Worm (Caenorhabditis elegans) whole organism, L4 larva: Measurements from ENCODE around the gene sam-4.

Experiments
- ZK546.5 ChIP-seq, 2 experiments: sonication (generic microtip); optimal IDR thresholded peaks; 2 replicates each; lab custom pipeline; 2017; ENCODE audit warnings: missing biosample characterization in 2 of 2, missing genetic modification characterization in 2 of 2
- aly-2 ChIP-seq: sonication (generic microtip); optimal IDR thresholded peaks from 2 replicates; lab custom pipeline; 2018; ENCODE audit warnings: missing biosample characterization, missing genetic modification characterization
- fkh-10 ChIP-seq: fragments of 150-350 bp; optimal IDR thresholded peaks from 2 replicates; lab custom pipeline; 2014; ENCODE audit warnings: missing biosample characterization, missing genetic modification reagents, missing genetic modification characterization
- hlh-11 ChIP-seq: fragments of 200-800 bp; sonication (Bioruptor generic); optimal IDR thresholded peaks from 2 replicates; lab custom pipeline; 2018; ENCODE audit warnings: mild to moderate bottlenecking, missing genetic modification characterization, missing compliant biosample characterization
- lin-39 ChIP-seq: fragments of 150-350 bp; optimal IDR thresholded peaks from 2 replicates; lab custom pipeline; 2014; ENCODE audit warnings: missing biosample characterization, missing genetic modification reagents, missing genetic modification characterization
- skn-1 ChIP-seq: fragments of 150-350 bp; optimal IDR thresholded peaks from 2 replicates; lab custom pipeline; 2014; ENCODE audit warnings: missing biosample characterization, missing genetic modification characterization
- snpc-4 ChIP-seq: fragments of 150-350 bp; optimal IDR thresholded peaks from 2 replicates; lab custom pipeline; 2014; ENCODE audit warnings: missing biosample characterization, missing genetic modification characterization
- unc-62 ChIP-seq, 3 experiments: fragments of 150-350 bp in 1 of 3; sonication (generic microtip); optimal IDR thresholded peaks in 2 of 3; peaks in 1 of 3; 1 replicate in 1 of 3; 2 replicates in 2 of 3; lab custom pipeline; 2014 to 2017; ENCODE audit warnings: missing biosample characterization in 3 of 3, missing genetic modification characterization in 3 of 3, missing genetic modification reagents in 3 of 3, missing genotype in 1 of 3
- zag-1 ChIP-seq: fragments of 150-350 bp; optimal IDR thresholded peaks from 2 replicates; lab custom pipeline; 2014; ENCODE audit warnings: missing biosample characterization, missing genetic modification characterization

DNA sequence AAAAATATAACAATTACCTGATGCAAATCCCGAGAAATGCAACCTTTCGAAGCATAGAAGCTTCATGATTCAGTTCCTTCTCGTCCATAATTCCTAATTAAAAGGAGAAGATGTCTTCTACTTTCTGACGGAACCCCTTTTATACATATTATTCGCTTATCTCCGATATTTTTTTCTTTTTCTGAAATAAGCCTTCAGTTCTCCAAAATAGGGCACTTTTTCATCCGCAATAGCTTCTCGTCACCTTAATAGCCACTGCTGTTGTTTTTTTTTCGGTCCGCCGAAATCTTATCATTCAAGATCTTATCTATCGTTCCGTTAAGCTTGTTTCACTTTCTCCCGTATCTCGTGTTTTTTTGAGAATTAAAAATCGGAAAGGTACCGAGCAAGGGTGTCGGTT is 3.2 kb upstream of the sam-4 start, which contains the start of gene bli-2:
- no peak for TF ChIP-seq zag-1
- TF ChIP-seq ZK546.5 (tag; optimal IDR thresholded peaks at IDR 0.05; lab: Kevin White, UChicago): no peak
- no peak for TF ChIP-seq fkh-10 (GFP tag; lab: Kevin White, UChicago)
- no peak for TF ChIP-seq aly-2 (tag; lab: Kevin White, UChicago)
- TF ChIP-seq unc-62 (GFP tag; optimal IDR thresholded peaks at IDR 0.05 in 1 of 2; lab: Kevin White, UChicago): no peak
- no peak for TF ChIP-seq unc-62 (tag; optimal IDR thresholded peaks at IDR 0.05; lab: Kevin White, UChicago)
- no peak for TF ChIP-seq skn-1
- TF ChIP-seq hlh-11 (tag; lab: Kevin White, UChicago): no peak
- no peak for TF ChIP-seq snpc-4
- TF ChIP-seq lin-39 (tag; lab: Kevin White, UChicago): no peak
